Worm (Caenorhabditis elegans): Measurements from ENCODE around the gene cyl-1.

cyl-1 gene

DNA sequence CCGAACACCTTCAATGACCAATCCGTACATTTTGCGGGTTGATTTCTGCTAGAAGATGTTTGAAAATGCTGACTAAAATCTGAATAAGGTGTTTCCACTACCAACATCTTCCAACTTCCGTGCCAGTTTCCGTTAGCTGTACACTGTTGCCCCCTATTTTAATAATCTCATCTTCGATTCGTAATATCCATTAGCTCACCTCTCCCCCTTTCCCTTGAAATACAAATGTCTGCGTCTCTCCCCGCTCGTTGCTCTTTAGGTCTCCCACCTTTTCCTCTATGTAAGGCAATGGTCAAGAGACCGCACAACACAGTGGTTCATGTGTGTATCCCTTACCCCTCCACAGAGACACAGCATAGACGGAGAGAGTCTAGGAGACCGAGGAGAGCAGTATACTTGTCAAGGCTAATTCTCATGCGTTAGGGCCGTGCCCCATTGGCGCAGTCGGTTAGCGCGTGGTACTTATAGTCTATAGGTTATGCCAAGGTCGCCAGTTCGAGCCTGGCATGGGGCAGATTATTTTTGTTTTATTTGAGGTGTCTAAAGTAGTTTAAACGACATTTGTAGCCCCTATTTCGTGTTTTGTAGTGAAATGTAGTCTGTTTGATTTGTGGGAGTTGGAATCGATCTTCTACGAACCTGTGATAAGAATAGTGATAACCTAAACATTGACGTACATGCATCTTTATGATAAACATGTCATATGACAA lies 8.4 kb upstream of the cyl-1 start, which contains the start of gene gcy-33 (continued):
- TF ChIP-seq daf-16 (GFP tag; optimal IDR thresholded peaks at IDR 0.05), result peak; percentile 29 to 88
- peak; percentile 92 for TF ChIP-seq daf-16 (tag; optimal IDR thresholded peaks at IDR 0.05)
- TF ChIP-seq mxl-3 (GFP tag; optimal IDR thresholded peaks at IDR 0.05), result peak; percentile 62
- TF ChIP-seq Y48G9A.11 (GFP tag; IDR thresholded peaks at IDR 0.05), result peak; percentile 82
- peak; percentile 89 for TF ChIP-seq mdt-29 (GFP tag; IDR thresholded peaks at IDR 0.05)
- peak; percentile 83 for TF ChIP-seq F26F4.8 (GFP tag; conservative IDR thresholded peaks at IDR 0.05)
- peak; percentile 83 for TF ChIP-seq ctbp-1 (GFP tag; IDR thresholded peaks at IDR 0.05)
- peak; percentile 51 for TF ChIP-seq Y5F2A.4 (GFP tag; optimal IDR thresholded peaks at IDR 0.05)
- peak; percentile 94 for TF ChIP-seq dve-1 (tag; optimal IDR thresholded peaks at IDR 0.05; ENCODE audit: insufficient read depth)
- TF ChIP-seq nhr-102 (tag; optimal IDR thresholded peaks at IDR 0.05), result peak; percentile 92
- TF ChIP-seq dmd-8 (GFP tag; IDR thresholded peaks at IDR 0.05), result peak; percentile 73; the same call in 1 of the 2 replicates
- TF ChIP-seq nhr-25 (tag; optimal IDR thresholded peaks at IDR 0.05; ENCODE audit: borderline replicate concordance, insufficient read depth), result peak; percentile 82
- TF ChIP-seq lsy-2 (tag; optimal IDR thresholded peaks at IDR 0.05), result peak in 1 of 2 experiments; percentile 74
- TF ChIP-seq lin-1 (GFP tag; IDR thresholded peaks at IDR 0.05), result peak; percentile 96
- peak; percentile 67 for TF ChIP-seq zfp-2 (tag; optimal IDR thresholded peaks at IDR 0.05)
- peak; percentile 93 for TF ChIP-seq nhr-111 (GFP tag; optimal IDR thresholded peaks at IDR 0.05)
- TF ChIP-seq mep-1 (tag; optimal IDR thresholded peaks at IDR 0.05), result peak; percentile 87
- TF ChIP-seq sdz-12 (GFP tag; optimal IDR thresholded peaks at IDR 0.05), result peak; percentile 94
- TF ChIP-seq zip-11 (GFP tag; IDR thresholded peaks at IDR 0.05), result 0 out of 2 replicates have a peak, but pooled peaks have one; percentile 34
- TF ChIP-seq F49E8.2 (tag; optimal IDR thresholded peaks at IDR 0.05; ENCODE audit: borderline replicate concordance), result peak; percentile 56
- peak; percentile 84 for TF ChIP-seq hlh-11 (tag; optimal IDR thresholded peaks at IDR 0.05)
- peak; percentile 89 for TF ChIP-seq dmd-6 (GFP tag; IDR thresholded peaks at IDR 0.05)
- TF ChIP-seq lin-29 (GFP tag; IDR thresholded peaks at IDR 0.05), result peak; percentile 20; the same call in 1 of the 2 replicates
- TF ChIP-seq nhr-48 (tag; optimal IDR thresholded peaks at IDR 0.05), result peak; percentile 86
- TF ChIP-seq fos-1 (tag; optimal IDR thresholded peaks at IDR 0.05), result no peak
- peak; percentile 93 for TF ChIP-seq duxl-1 (tag; optimal IDR thresholded peaks at IDR 0.05; ENCODE audit: poor library complexity)
- peak; percentile 91 for TF ChIP-seq pha-4 (GFP tag; IDR thresholded peaks at IDR 0.05)
- no peak for TF ChIP-seq pha-4 (tag; optimal IDR thresholded peaks at IDR 0.05)
- peak; percentile 91 for TF ChIP-seq madf-9 (GFP tag; conservative IDR thresholded peaks at IDR 0.05)
- TF ChIP-seq zag-1 (tag; optimal IDR thresholded peaks at IDR 0.05), result no peak
- peak; percentile 83; the same call in 1 of the 2 replicates for TF ChIP-seq nhr-41 (GFP tag; IDR thresholded peaks at IDR 0.05)
- TF ChIP-seq nhr-6 (tag; optimal IDR thresholded peaks at IDR 0.05), result peak; percentile 97
- TF ChIP-seq ama-1 (optimal IDR thresholded peaks at IDR 0.05), result no peak

DNA sequence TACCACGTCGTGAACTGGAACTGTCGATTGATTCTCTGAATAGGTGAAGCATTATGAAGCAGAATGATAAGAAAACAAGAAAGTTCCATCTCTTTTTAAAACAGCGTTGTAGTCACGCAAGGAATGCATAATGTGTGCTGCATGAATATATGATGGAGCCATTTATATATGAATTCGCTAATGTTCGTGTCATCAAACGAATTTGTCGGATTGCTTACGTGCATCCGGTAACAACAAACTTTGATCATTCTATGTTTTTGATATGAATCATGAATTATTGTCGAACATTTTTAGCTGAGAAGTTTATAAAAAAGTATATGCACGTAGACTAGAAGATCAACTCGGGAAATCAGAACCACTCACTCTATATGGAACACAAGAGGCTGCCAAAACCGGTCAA lies 3.9 kb upstream of the cyl-1 start:
- TF ChIP-seq aha-1 (tag) (peak; percentile 66), F44E2.7 (GFP tag; IDR thresholded peaks at IDR 0.05) (no peak)

DNA sequence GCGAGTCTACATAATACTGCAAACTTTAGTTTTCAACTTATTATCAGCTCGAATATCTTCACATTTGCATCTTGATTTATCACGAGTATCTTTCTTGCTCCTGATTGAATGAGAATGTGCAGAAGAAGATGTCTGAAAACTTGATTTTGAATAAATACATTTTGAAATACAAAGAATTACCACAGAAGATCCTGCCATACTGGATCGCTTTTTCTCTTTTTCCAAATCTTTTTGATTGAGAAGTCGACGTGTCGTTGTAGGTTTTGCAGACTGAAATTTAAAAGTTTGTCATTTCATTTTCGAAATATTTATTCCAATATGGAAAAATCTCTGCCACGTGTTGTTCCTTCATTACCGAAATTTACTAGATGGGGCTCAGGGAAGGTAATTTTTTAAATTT lies 2.3 kb upstream of the cyl-1 start, which contains the start of gene C52E4.12:
Gene C52E4.12 (plus strand): TSS at position 301 of the 400 bp plus-strand sequence.
- no peak for TF ChIP-seq dmd-6 (GFP tag; IDR thresholded peaks at IDR 0.05)
- no peak for TF ChIP-seq ces-1 (GFP tag; optimal IDR thresholded peaks at IDR 0.05)
- no peak for TF ChIP-seq daf-12 (tag; optimal IDR thresholded peaks at IDR 0.05)
- no peak for TF ChIP-seq ceh-82 (tag; optimal IDR thresholded peaks at IDR 0.05)
- no peak for TF ChIP-seq ztf-7 (tag; optimal IDR thresholded peaks at IDR 0.05)
- TF ChIP-seq set-16 (GFP tag; IDR thresholded peaks at IDR 0.05), result no peak
- no peak for TF ChIP-seq lin-29 (GFP tag; IDR thresholded peaks at IDR 0.05)
- no peak for TF ChIP-seq ZK546.5 (tag; optimal IDR thresholded peaks at IDR 0.05)
- TF ChIP-seq Y75B8A.6 (GFP tag; IDR thresholded peaks at IDR 0.05), result no peak
- TF ChIP-seq snpc-4 (tag; optimal IDR thresholded peaks at IDR 0.05), result no peak
- no peak for TF ChIP-seq vab-7 (GFP tag; IDR thresholded peaks at IDR 0.05)
- TF ChIP-seq nhr-25 (tag; optimal IDR thresholded peaks at IDR 0.05; ENCODE audit: borderline replicate concordance, insufficient read depth), result no peak
- no peak for TF ChIP-seq pqm-1 (tag; optimal IDR thresholded peaks at IDR 0.05)

Measured in whole organism, L4 larva.